Fruit fly (Drosophila melanogaster) whole organism, prepupa: ENCODE measurements around the gene uif.

Experiments
- Blimp-1 ChIP-seq: fragments of 200-800 bp; sonication (Bioruptor generic); optimal IDR thresholded peaks from 3 replicates; lab custom pipeline; 2017; ENCODE audit warnings: missing biosample characterization, missing genetic modification characterization, mild to moderate bottlenecking, moderate library complexity, missing genetic modification reagents
- CG10631 ChIP-seq: fragments of 200-800 bp; sonication (Bioruptor generic); optimal IDR thresholded peaks from 2 replicates; lab custom pipeline; 2016; ENCODE audit warnings: missing biosample characterization, missing genetic modification characterization
- CG10669 ChIP-seq: fragments of 200-800 bp; sonication (Bioruptor generic); optimal IDR thresholded peaks from 3 replicates; lab custom pipeline; 2018; ENCODE audit warnings: missing biosample characterization, mild to moderate bottlenecking, missing genetic modification characterization, moderate library complexity
- CG15336 ChIP-seq: fragments of 200-800 bp; sonication (Bioruptor generic); IDR thresholded peaks from 2 replicates; pipeline ENCODE4 v1.3.6; 2022; ENCODE audit warnings: missing biosample characterization, missing genetic modification characterization
- CG1621 ChIP-seq: fragments of 200-800 bp; sonication (Bioruptor generic); optimal IDR thresholded peaks from 3 replicates; lab custom pipeline; 2018; ENCODE audit warnings: missing biosample characterization, mild to moderate bottlenecking, missing genetic modification characterization
- CG16779 ChIP-seq: fragments of 200-800 bp; sonication (Bioruptor generic); optimal IDR thresholded peaks from 3 replicates; lab custom pipeline; 2017; ENCODE audit warnings: missing biosample characterization, mild to moderate bottlenecking, missing genetic modification characterization
- CG3032 ChIP-seq: fragments of 200-800 bp; optimal IDR thresholded peaks from 2 replicates; lab custom pipeline; 2019; ENCODE audit warnings: missing biosample characterization, mild to moderate bottlenecking, missing genetic modification characterization, moderate library complexity
- CG31627 ChIP-seq: fragments of 200-800 bp; sonication (Bioruptor generic); optimal IDR thresholded peaks from 3 replicates; lab custom pipeline; 2016; ENCODE audit warnings: missing biosample characterization, missing genetic modification characterization
- CG32006 ChIP-seq: fragments of 200-800 bp; sonication (Bioruptor generic); optimal IDR thresholded peaks from 3 replicates; lab custom pipeline; 2017; ENCODE audit warnings: missing biosample characterization, mild to moderate bottlenecking, missing genetic modification characterization
- CG6163 ChIP-seq: fragments of 200-800 bp; sonication (Bioruptor generic); IDR thresholded peaks from 3 replicates; pipeline ENCODE4 v1.3.6; 2022; ENCODE audit warnings: missing biosample characterization, missing genetic modification characterization
- CG6792 ChIP-seq: fragments of 200-800 bp; sonication (Bioruptor generic); optimal IDR thresholded peaks from 3 replicates; lab custom pipeline; 2016; ENCODE audit warnings: missing biosample characterization, missing genetic modification characterization
- CG6808 ChIP-seq: fragments of 200-800 bp; sonication (Bioruptor generic); optimal IDR thresholded peaks from 3 replicates; lab custom pipeline; 2017; ENCODE audit warnings: missing biosample characterization, missing genetic modification characterization, mild to moderate bottlenecking, moderate library complexity, missing genetic modification reagents
- CG6854 ChIP-seq: fragments of 200-800 bp; sonication (Bioruptor generic); optimal IDR thresholded peaks from 2 replicates; lab custom pipeline; 2017; ENCODE audit warnings: missing biosample characterization, mild to moderate bottlenecking, missing genetic modification characterization
- CG7368 ChIP-seq: fragments of 200-800 bp; sonication (Bioruptor generic); optimal IDR thresholded peaks from 3 replicates; lab custom pipeline; 2016; ENCODE audit warnings: missing biosample characterization, missing genetic modification characterization
- CG8119 ChIP-seq: fragments of 200-800 bp; sonication (Bioruptor generic); IDR thresholded peaks from 3 replicates; pipeline ENCODE4 v1.3.6; 2022; ENCODE audit warnings: missing biosample characterization, missing genetic modification characterization
- CG8319 ChIP-seq: fragments of 200-800 bp; sonication (Bioruptor generic); optimal IDR thresholded peaks from 3 replicates; lab custom pipeline; 2016; ENCODE audit warnings: missing biosample characterization, missing genetic modification characterization
- CG9139 ChIP-seq: fragments of 200-800 bp; sonication (Bioruptor generic); optimal IDR thresholded peaks from 3 replicates; lab custom pipeline; 2017; ENCODE audit warnings: missing biosample characterization, mild to moderate bottlenecking, missing genetic modification characterization
- Eip78C ChIP-seq: fragments of 200-800 bp; sonication (Bioruptor generic); peaks from one replicate; lab custom pipeline; 2016; ENCODE audit warnings: missing biosample characterization, missing genetic modification characterization
- Eip93F ChIP-seq: fragments of 200-800 bp; sonication (Bioruptor generic); optimal IDR thresholded peaks from 2 replicates; lab custom pipeline; 2016; ENCODE audit warnings: missing biosample characterization, mild to moderate bottlenecking, missing genetic modification characterization
- Ets21C ChIP-seq: fragments of 200-800 bp; sonication (Bioruptor generic); optimal IDR thresholded peaks from 3 replicates; lab custom pipeline; 2016; ENCODE audit warnings: missing biosample characterization, missing genetic modification characterization
- Ets96B ChIP-seq: fragments of 200-800 bp; optimal IDR thresholded peaks from 2 replicates; lab custom pipeline; 2019; ENCODE audit warnings: missing biosample characterization, mild to moderate bottlenecking, missing genetic modification characterization, moderate library complexity
- Gug ChIP-seq: fragments of 200-800 bp; sonication (Bioruptor generic); IDR thresholded peaks from 2 replicates; pipeline ENCODE4 v1.3.6; 2022; ENCODE audit warnings: missing biosample characterization, missing genetic modification characterization
- Hr38 ChIP-seq: sonication (Bioruptor generic); optimal IDR thresholded peaks from 2 replicates; lab custom pipeline; 2016; ENCODE audit warnings: missing biosample characterization, missing genetic modification characterization
- Hr39 ChIP-seq: fragments of 200-800 bp; sonication (Bioruptor generic); optimal IDR thresholded peaks from 2 replicates; lab custom pipeline; 2016; ENCODE audit warnings: missing biosample characterization, missing genetic modification characterization
- Lpt ChIP-seq: fragments of 200-800 bp; sonication (Bioruptor generic); optimal IDR thresholded peaks from 3 replicates; lab custom pipeline; 2016; ENCODE audit warnings: missing biosample characterization, missing genetic modification characterization
- OdsH ChIP-seq: fragments of 200-800 bp; sonication (Bioruptor generic); optimal IDR thresholded peaks from 3 replicates; lab custom pipeline; 2016; ENCODE audit warnings: missing biosample characterization, missing genetic modification characterization
- Smox ChIP-seq: fragments of 200-800 bp; sonication (Bioruptor generic); optimal IDR thresholded peaks from 3 replicates; lab custom pipeline; 2016; ENCODE audit warnings: missing biosample characterization, missing genetic modification characterization
- Sox102F ChIP-seq: fragments of 200-800 bp; sonication (Bioruptor generic); optimal IDR thresholded peaks from 2 replicates; lab custom pipeline; 2016; ENCODE audit warnings: missing biosample characterization, mild to moderate bottlenecking, missing genetic modification characterization
- Sox15 ChIP-seq: fragments of 200-800 bp; sonication (Bioruptor generic); optimal IDR thresholded peaks from 3 replicates; lab custom pipeline; 2016; ENCODE audit warnings: missing biosample characterization, missing genetic modification characterization
- achi ChIP-seq: fragments of 200-800 bp; sonication (Bioruptor generic); optimal IDR thresholded peaks from 3 replicates; lab custom pipeline; 2016; ENCODE audit warnings: missing biosample characterization, missing genetic modification characterization
- cyc ChIP-seq: fragments of 200-800 bp; sonication (Bioruptor generic); optimal IDR thresholded peaks from 3 replicates; lab custom pipeline; 2016; ENCODE audit warnings: missing biosample characterization, missing genetic modification characterization
- dac ChIP-seq: fragments of 200-800 bp; sonication (Bioruptor generic); optimal IDR thresholded peaks from 2 replicates; lab custom pipeline; 2017; ENCODE audit warnings: missing biosample characterization, mild to moderate bottlenecking, missing genetic modification characterization
- dsx ChIP-seq: fragments of 200-800 bp; optimal IDR thresholded peaks from 3 replicates; lab custom pipeline; 2019; ENCODE audit warnings: missing biosample characterization, mild to moderate bottlenecking, missing genetic modification characterization, moderate library complexity; ENCODE audit not compliant: poor library complexity, severe bottlenecking
- eg ChIP-seq: fragments of 200-800 bp; sonication (Bioruptor generic); IDR thresholded peaks from 3 replicates; pipeline ENCODE4 v1.3.6; 2022; ENCODE audit warnings: missing biosample characterization, missing genetic modification characterization
- esn ChIP-seq: fragments of 200-800 bp; sonication (Bioruptor generic); optimal IDR thresholded peaks from 2 replicates; lab custom pipeline; 2016; ENCODE audit warnings: missing biosample characterization, mild to moderate bottlenecking, missing genetic modification characterization, moderate library complexity
- fd59A ChIP-seq: fragments of 200-800 bp; sonication (Bioruptor generic); optimal IDR thresholded peaks from 2 replicates; lab custom pipeline; 2017; ENCODE audit warnings: missing biosample characterization, mild to moderate bottlenecking, missing genetic modification characterization, missing genetic modification reagents
- fkh ChIP-seq: fragments of 200-800 bp; sonication (Bioruptor generic); optimal IDR thresholded peaks from 3 replicates; lab custom pipeline; 2017; ENCODE audit warnings: missing biosample characterization, mild to moderate bottlenecking, missing genetic modification characterization, moderate library complexity
- net ChIP-seq: fragments of 200-800 bp; sonication (Bioruptor generic); optimal IDR thresholded peaks from 3 replicates; lab custom pipeline; 2016; ENCODE audit warnings: missing biosample characterization, missing genetic modification characterization
- pdm3 ChIP-seq: fragments of 200-800 bp; sonication (Bioruptor generic); optimal IDR thresholded peaks from 3 replicates; lab custom pipeline; 2016; ENCODE audit warnings: missing biosample characterization, missing genetic modification characterization
- salr ChIP-seq, 2 experiments: fragments of 200-800 bp; sonication (Bioruptor generic); optimal IDR thresholded peaks; 3 replicates each; lab custom pipeline; 2016 to 2018; ENCODE audit warnings: missing biosample characterization in 2 of 2, missing genetic modification characterization in 2 of 2, mild to moderate bottlenecking in 1 of 2
- ss ChIP-seq, 2 experiments: fragments of 200-800 bp; sonication (Bioruptor generic); optimal IDR thresholded peaks; 2 replicates in 1 of 2; 3 replicates in 1 of 2; lab custom pipeline; 2017 to 2018; ENCODE audit warnings: mild to moderate bottlenecking in 2 of 2, missing biosample characterization in 2 of 2, missing genetic modification characterization in 2 of 2, moderate library complexity in 1 of 2
- topi ChIP-seq: fragments of 200-800 bp; sonication (Bioruptor generic); optimal IDR thresholded peaks from 3 replicates; lab custom pipeline; 2016; ENCODE audit warnings: missing biosample characterization, missing genetic modification characterization
- vri ChIP-seq: fragments of 200-800 bp; sonication (Bioruptor generic); optimal IDR thresholded peaks from 3 replicates; lab custom pipeline; 2016; ENCODE audit warnings: missing biosample characterization, mild to moderate bottlenecking, missing genetic modification characterization

Gene uif

dm6 chr2L:6968013-6968517 lies 42.1 kb downstream of the uif start (continued):
- no peak for TF ChIP-seq Blimp-1 (GFP tag; lab: Kevin White, UChicago)
- peak; percentile 56; the same call in 2 of the 3 replicates for TF ChIP-seq eg (GFP tag; lab: Robert Waterston, UW)
- TF ChIP-seq CG10631 (GFP tag; lab: Kevin White, UChicago): peak; percentile 29
- no peak for TF ChIP-seq Sox15 (GFP tag; lab: Kevin White, UChicago)
- no peak for TF ChIP-seq fd59A
- no peak for TF ChIP-seq achi
- no peak; the same call in 2 of the 3 replicates for TF ChIP-seq CG8119 (GFP tag; lab: Robert Waterston, UW)
- peak; percentile 62 for TF ChIP-seq dsx (GFP tag; lab: Kevin White, UChicago)
- TF ChIP-seq CG16779 (tag; lab: Kevin White, UChicago): no peak
- peak; percentile 38 for TF ChIP-seq Ets21C (GFP tag; lab: Kevin White, UChicago)
- TF ChIP-seq CG6163 (GFP tag; lab: Robert Waterston, UW): peak; percentile 51; the same call in 2 of the 3 replicates
- TF ChIP-seq Hr39 (GFP tag; lab: Kevin White, UChicago): peak; percentile 37
- TF ChIP-seq CG7368 (GFP tag; lab: Kevin White, UChicago): no peak
- no peak for TF ChIP-seq CG9139 (GFP tag; lab: Kevin White, UChicago)

DNA sequence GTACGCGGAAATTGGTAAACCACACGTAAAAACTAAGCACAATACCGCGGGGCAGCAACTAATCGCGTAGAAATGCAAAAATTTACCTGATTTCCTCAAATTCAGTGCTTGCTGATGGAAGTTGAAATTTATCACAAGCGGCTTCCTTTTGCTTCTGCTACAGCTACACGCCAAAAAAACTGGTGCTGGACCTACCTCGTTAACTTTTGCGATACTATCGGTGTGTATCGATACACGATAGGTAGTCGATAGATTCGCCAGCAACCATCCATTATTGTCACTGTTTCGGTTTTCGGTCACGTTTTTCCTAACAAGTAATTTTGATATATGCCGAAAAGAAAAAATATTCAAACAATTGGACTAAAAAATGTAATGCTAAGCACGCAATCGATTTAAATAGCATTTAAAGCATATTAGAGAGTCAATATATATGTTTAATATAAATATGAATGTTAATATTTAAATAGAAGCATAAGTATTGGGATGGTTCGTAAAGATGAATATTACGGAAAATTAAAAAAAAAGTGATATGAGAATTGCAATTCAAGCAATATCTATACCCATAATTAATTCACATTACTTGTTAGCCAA lies 42.6 kb downstream of the uif start, which contains the start of gene Sumo:
Gene Sumo, minus strand, starts transcription at position 223 of the 591 bp plus-strand sequence.
- TF ChIP-seq Eip78C (peak; percentile 14), CG15336 (no peak), Hr38 (no peak), CG32006 (GFP tag; lab: Kevin White, UChicago) (peak; percentile 11), Sox102F (GFP tag; lab: Kevin White, UChicago) (no peak), vri (GFP tag; lab: Kevin White, UChicago) (no peak), salr (GFP tag; optimal IDR thresholded peaks at IDR 0.05; lab: Kevin White, UChicago) (peak in 1 of 2 experiments; percentile 41), CG6792 (GFP tag; lab: Kevin White, UChicago) (no peak), Blimp-1 (GFP tag; lab: Kevin White, UChicago) (no peak), CG6163 (GFP tag; lab: Robert Waterston, UW) (0 out of 3 replicates have a peak, but pooled peaks have one; percentile 6), fkh (GFP tag; lab: Kevin White, UChicago) (no peak), Sox15 (GFP tag; lab: Kevin White, UChicago) (peak; percentile 5), net (GFP tag; lab: Kevin White, UChicago) (no peak), Eip93F (GFP tag; lab: Kevin White, UChicago) (peak; percentile 41), CG6808 (GFP tag; lab: Kevin White, UChicago) (no peak), OdsH (peak; percentile 18), CG8319 (GFP tag; lab: Kevin White, UChicago) (no peak), CG3032 (tag; lab: Kevin White, UChicago) (peak; percentile 21), dac (GFP tag; lab: Kevin White, UChicago) (no peak), eg (GFP tag; lab: Robert Waterston, UW) (peak; percentile 2; the same call in 1 of the 3 replicates), CG6854 (GFP tag; lab: Kevin White, UChicago) (peak; percentile 60), fd59A (peak; percentile 12), CG8119 (GFP tag; lab: Robert Waterston, UW) (0 out of 3 replicates have a peak, but pooled peaks have one; percentile 2), esn (no peak)

dm6 chr2L:6966309-6966708 lies 43.9 kb downstream of the uif start:
- TF ChIP-seq CG6808 (GFP tag; lab: Kevin White, UChicago): peak; percentile 36
- peak; percentile 18 to 28 for TF ChIP-seq ss (GFP tag; optimal IDR thresholded peaks at IDR 0.05; lab: Kevin White, UChicago)
- no peak for TF ChIP-seq Ets96B (tag; lab: Kevin White, UChicago)
- no peak for TF ChIP-seq Sox102F (GFP tag; lab: Kevin White, UChicago)
- no peak for TF ChIP-seq CG8319 (GFP tag; lab: Kevin White, UChicago)
- no peak for TF ChIP-seq CG10631 (GFP tag; lab: Kevin White, UChicago)
- no peak for TF ChIP-seq CG16779 (tag; lab: Kevin White, UChicago)
- no peak for TF ChIP-seq pdm3 (GFP tag; lab: Kevin White, UChicago)
- TF ChIP-seq CG8119 (GFP tag; lab: Robert Waterston, UW): no peak
- peak; percentile 50 for TF ChIP-seq dsx (GFP tag; lab: Kevin White, UChicago)
- no peak for TF ChIP-seq CG10669
- TF ChIP-seq CG9139 (GFP tag; lab: Kevin White, UChicago): no peak
- TF ChIP-seq CG1621 (tag; lab: Kevin White, UChicago): peak; percentile 71
- no peak for TF ChIP-seq Gug
- TF ChIP-seq Smox (GFP tag; lab: Kevin White, UChicago): no peak
- TF ChIP-seq CG31627 (GFP tag; lab: Kevin White, UChicago): no peak
- TF ChIP-seq Lpt (GFP tag; lab: Kevin White, UChicago): no peak
- TF ChIP-seq cyc (GFP tag; lab: Kevin White, UChicago): no peak
- no peak for TF ChIP-seq Eip78C
- TF ChIP-seq fd59A: no peak
- TF ChIP-seq Sox15 (GFP tag; lab: Kevin White, UChicago): no peak
- TF ChIP-seq Ets21C (GFP tag; lab: Kevin White, UChicago): no peak
- no peak for TF ChIP-seq topi (GFP tag; lab: Kevin White, UChicago)
